Worm (Caenorhabditis elegans) whole organism, L4/young adult: ENCODE results near the gene F01E11.3.

Experiments
- dao-5 ChIP-seq: sonication (generic microtip); optimal IDR thresholded peaks from 2 replicates; lab custom pipeline; 2016; ENCODE audit warnings: missing genotype, missing genetic modification characterization, moderate library complexity, missing compliant biosample characterization
- him-1 ChIP-seq: sonication (generic microtip); optimal IDR thresholded peaks from 2 replicates; lab custom pipeline; 2016; ENCODE audit warnings: missing genotype, missing genetic modification reagents, missing genetic modification characterization, missing compliant biosample characterization

ce11 chrX:6939917-6940316, 27.2 kb upstream of the F01E11.3 start, which contains the start of gene C16E9.1:
- no peak for TF ChIP-seq him-1 (tag; lab: Kevin White, UChicago)
- TF ChIP-seq dao-5 (tag; lab: Kevin White, UChicago) = no peak
